Fruit fly (Drosophila melanogaster) whole organism, prepupa: Measurements from ENCODE around the gene udt.
A peak's percentile ranks its signal among the peaks of the same experiment; 100 is the strongest.

ENCODE experiments used
- Blimp-1 ChIP-seq: fragments of 200-800 bp; sonication (Bioruptor generic); optimal IDR thresholded peaks from 3 replicates; lab custom pipeline; 2017; ENCODE audit warnings: missing biosample characterization, missing genetic modification characterization, mild to moderate bottlenecking, moderate library complexity, missing genetic modification reagents
- CG10631 ChIP-seq: fragments of 200-800 bp; sonication (Bioruptor generic); optimal IDR thresholded peaks from 2 replicates; lab custom pipeline; 2016; ENCODE audit warnings: missing biosample characterization, missing genetic modification characterization
- CG10669 ChIP-seq: fragments of 200-800 bp; sonication (Bioruptor generic); optimal IDR thresholded peaks from 3 replicates; lab custom pipeline; 2018; ENCODE audit warnings: missing biosample characterization, mild to moderate bottlenecking, missing genetic modification characterization, moderate library complexity
- CG11902 ChIP-seq: fragments of 200-800 bp; sonication (Bioruptor generic); optimal IDR thresholded peaks from 3 replicates; lab custom pipeline; 2016; ENCODE audit warnings: missing biosample characterization, missing genetic modification characterization
- CG16779 ChIP-seq: fragments of 200-800 bp; sonication (Bioruptor generic); optimal IDR thresholded peaks from 3 replicates; lab custom pipeline; 2017; ENCODE audit warnings: missing biosample characterization, mild to moderate bottlenecking, missing genetic modification characterization
- CG3032 ChIP-seq: fragments of 200-800 bp; optimal IDR thresholded peaks from 2 replicates; lab custom pipeline; 2019; ENCODE audit warnings: missing biosample characterization, mild to moderate bottlenecking, missing genetic modification characterization, moderate library complexity
- CG32006 ChIP-seq: fragments of 200-800 bp; sonication (Bioruptor generic); optimal IDR thresholded peaks from 3 replicates; lab custom pipeline; 2017; ENCODE audit warnings: missing biosample characterization, mild to moderate bottlenecking, missing genetic modification characterization
- CG3919 ChIP-seq: fragments of 200-800 bp; sonication (Bioruptor generic); optimal IDR thresholded peaks from 3 replicates; lab custom pipeline; 2016; ENCODE audit warnings: missing biosample characterization, missing genetic modification characterization
- CG6163 ChIP-seq: fragments of 200-800 bp; sonication (Bioruptor generic); IDR thresholded peaks from 3 replicates; pipeline ENCODE4 v1.3.6; 2022; ENCODE audit warnings: missing biosample characterization, missing genetic modification characterization
- CG6276 ChIP-seq: fragments of 200-800 bp; sonication (Bioruptor generic); optimal IDR thresholded peaks from 2 replicates; lab custom pipeline; 2017; ENCODE audit warnings: missing biosample characterization, mild to moderate bottlenecking, missing genetic modification characterization
- CG6792 ChIP-seq: fragments of 200-800 bp; sonication (Bioruptor generic); optimal IDR thresholded peaks from 3 replicates; lab custom pipeline; 2016; ENCODE audit warnings: missing biosample characterization, missing genetic modification characterization
- CG6808 ChIP-seq: fragments of 200-800 bp; sonication (Bioruptor generic); optimal IDR thresholded peaks from 3 replicates; lab custom pipeline; 2017; ENCODE audit warnings: missing biosample characterization, missing genetic modification characterization, mild to moderate bottlenecking, moderate library complexity, missing genetic modification reagents
- CG8119 ChIP-seq: fragments of 200-800 bp; sonication (Bioruptor generic); IDR thresholded peaks from 3 replicates; pipeline ENCODE4 v1.3.6; 2022; ENCODE audit warnings: missing biosample characterization, missing genetic modification characterization
- CG8632 ChIP-seq: fragments of 200-800 bp; sonication (Bioruptor generic); optimal IDR thresholded peaks from 3 replicates; lab custom pipeline; 2016; ENCODE audit warnings: missing biosample characterization, missing genetic modification characterization
- Eip75B ChIP-seq: fragments of 200-800 bp; sonication (Bioruptor generic); optimal IDR thresholded peaks from 3 replicates; lab custom pipeline; 2016; ENCODE audit warnings: missing biosample characterization, missing genetic modification characterization
- Eip78C ChIP-seq: fragments of 200-800 bp; sonication (Bioruptor generic); peaks from one replicate; lab custom pipeline; 2016; ENCODE audit warnings: missing biosample characterization, missing genetic modification characterization
- Eip93F ChIP-seq: fragments of 200-800 bp; sonication (Bioruptor generic); optimal IDR thresholded peaks from 2 replicates; lab custom pipeline; 2016; ENCODE audit warnings: missing biosample characterization, mild to moderate bottlenecking, missing genetic modification characterization
- Ets21C ChIP-seq: fragments of 200-800 bp; sonication (Bioruptor generic); optimal IDR thresholded peaks from 3 replicates; lab custom pipeline; 2016; ENCODE audit warnings: missing biosample characterization, missing genetic modification characterization
- Ets96B ChIP-seq: fragments of 200-800 bp; optimal IDR thresholded peaks from 2 replicates; lab custom pipeline; 2019; ENCODE audit warnings: missing biosample characterization, mild to moderate bottlenecking, missing genetic modification characterization, moderate library complexity
- Gug ChIP-seq: fragments of 200-800 bp; sonication (Bioruptor generic); IDR thresholded peaks from 2 replicates; pipeline ENCODE4 v1.3.6; 2022; ENCODE audit warnings: missing biosample characterization, missing genetic modification characterization
- Hr38 ChIP-seq: sonication (Bioruptor generic); optimal IDR thresholded peaks from 2 replicates; lab custom pipeline; 2016; ENCODE audit warnings: missing biosample characterization, missing genetic modification characterization
- Hr39 ChIP-seq: fragments of 200-800 bp; sonication (Bioruptor generic); optimal IDR thresholded peaks from 2 replicates; lab custom pipeline; 2016; ENCODE audit warnings: missing biosample characterization, missing genetic modification characterization
- Hr4 ChIP-seq: fragments of 200-800 bp; sonication (Bioruptor generic); optimal IDR thresholded peaks from 3 replicates; lab custom pipeline; 2016; ENCODE audit warnings: missing biosample characterization, missing genetic modification characterization
- Lpt ChIP-seq: fragments of 200-800 bp; sonication (Bioruptor generic); optimal IDR thresholded peaks from 3 replicates; lab custom pipeline; 2016; ENCODE audit warnings: missing biosample characterization, missing genetic modification characterization
- Met ChIP-seq: fragments of 200-800 bp; sonication (Bioruptor generic); optimal IDR thresholded peaks from 3 replicates; lab custom pipeline; 2016; ENCODE audit warnings: missing biosample characterization, missing genetic modification characterization
- OdsH ChIP-seq: fragments of 200-800 bp; sonication (Bioruptor generic); optimal IDR thresholded peaks from 3 replicates; lab custom pipeline; 2016; ENCODE audit warnings: missing biosample characterization, missing genetic modification characterization
- Sox102F ChIP-seq: fragments of 200-800 bp; sonication (Bioruptor generic); optimal IDR thresholded peaks from 2 replicates; lab custom pipeline; 2016; ENCODE audit warnings: missing biosample characterization, mild to moderate bottlenecking, missing genetic modification characterization
- Sox15 ChIP-seq: fragments of 200-800 bp; sonication (Bioruptor generic); optimal IDR thresholded peaks from 3 replicates; lab custom pipeline; 2016; ENCODE audit warnings: missing biosample characterization, missing genetic modification characterization
- achi ChIP-seq: fragments of 200-800 bp; sonication (Bioruptor generic); optimal IDR thresholded peaks from 3 replicates; lab custom pipeline; 2016; ENCODE audit warnings: missing biosample characterization, missing genetic modification characterization
- acj6 ChIP-seq: fragments of 200-800 bp; sonication (Bioruptor generic); optimal IDR thresholded peaks from 3 replicates; lab custom pipeline; 2016; ENCODE audit warnings: missing biosample characterization, missing genetic modification characterization
- cyc ChIP-seq: fragments of 200-800 bp; sonication (Bioruptor generic); optimal IDR thresholded peaks from 3 replicates; lab custom pipeline; 2016; ENCODE audit warnings: missing biosample characterization, missing genetic modification characterization
- esn ChIP-seq: fragments of 200-800 bp; sonication (Bioruptor generic); optimal IDR thresholded peaks from 2 replicates; lab custom pipeline; 2016; ENCODE audit warnings: missing biosample characterization, mild to moderate bottlenecking, missing genetic modification characterization, moderate library complexity
- fd59A ChIP-seq: fragments of 200-800 bp; sonication (Bioruptor generic); optimal IDR thresholded peaks from 2 replicates; lab custom pipeline; 2017; ENCODE audit warnings: missing biosample characterization, mild to moderate bottlenecking, missing genetic modification characterization, missing genetic modification reagents
- fd85E ChIP-seq: fragments of 200-800 bp; sonication (Bioruptor generic); optimal IDR thresholded peaks from 3 replicates; lab custom pipeline; 2016; ENCODE audit warnings: missing biosample characterization, missing genetic modification characterization
- fkh ChIP-seq: fragments of 200-800 bp; sonication (Bioruptor generic); optimal IDR thresholded peaks from 3 replicates; lab custom pipeline; 2017; ENCODE audit warnings: missing biosample characterization, mild to moderate bottlenecking, missing genetic modification characterization, moderate library complexity
- lz ChIP-seq: fragments of 200-800 bp; sonication (Bioruptor generic); optimal IDR thresholded peaks from 3 replicates; lab custom pipeline; 2016; ENCODE audit warnings: missing biosample characterization, missing genetic modification characterization
- pdm3 ChIP-seq: fragments of 200-800 bp; sonication (Bioruptor generic); optimal IDR thresholded peaks from 3 replicates; lab custom pipeline; 2016; ENCODE audit warnings: missing biosample characterization, missing genetic modification characterization
- salr ChIP-seq, 2 experiments: fragments of 200-800 bp; sonication (Bioruptor generic); optimal IDR thresholded peaks; 3 replicates each; lab custom pipeline; 2016 to 2018; ENCODE audit warnings: missing biosample characterization in 2 of 2, missing genetic modification characterization in 2 of 2, mild to moderate bottlenecking in 1 of 2
- spab ChIP-seq: fragments of 200-800 bp; sonication (Bioruptor generic); optimal IDR thresholded peaks from 2 replicates; lab custom pipeline; 2017; ENCODE audit warnings: missing biosample characterization, mild to moderate bottlenecking, missing genetic modification characterization, missing genetic modification reagents
- ss ChIP-seq, 2 experiments: fragments of 200-800 bp; sonication (Bioruptor generic); optimal IDR thresholded peaks; 2 replicates in 1 of 2; 3 replicates in 1 of 2; lab custom pipeline; 2017 to 2018; ENCODE audit warnings: mild to moderate bottlenecking in 2 of 2, missing biosample characterization in 2 of 2, missing genetic modification characterization in 2 of 2, moderate library complexity in 1 of 2
- svp ChIP-seq: fragments of 200-800 bp; sonication (Bioruptor generic); peaks from one replicate; lab custom pipeline; 2016; ENCODE audit warnings: missing biosample characterization, missing genetic modification characterization
- topi ChIP-seq: fragments of 200-800 bp; sonication (Bioruptor generic); optimal IDR thresholded peaks from 3 replicates; lab custom pipeline; 2016; ENCODE audit warnings: missing biosample characterization, missing genetic modification characterization
- vri ChIP-seq: fragments of 200-800 bp; sonication (Bioruptor generic); optimal IDR thresholded peaks from 3 replicates; lab custom pipeline; 2016; ENCODE audit warnings: missing biosample characterization, mild to moderate bottlenecking, missing genetic modification characterization

The udt gene

DNA sequence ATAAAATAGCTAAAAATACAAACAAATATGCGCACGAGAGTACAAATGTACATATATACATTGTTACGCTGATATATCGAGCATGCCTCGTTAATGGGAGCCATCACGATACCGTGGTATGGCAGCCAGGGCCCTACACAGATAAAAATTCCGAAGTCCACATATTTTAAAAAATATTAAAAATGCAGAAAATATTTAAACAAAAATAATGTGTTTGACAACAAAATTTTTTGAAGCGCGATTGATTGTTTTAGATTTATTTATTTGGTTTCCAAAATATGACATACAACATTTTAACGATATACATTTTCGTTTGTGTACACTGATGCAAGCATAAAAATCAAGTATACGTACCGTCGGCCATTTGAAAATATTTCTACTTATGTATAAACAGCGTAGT, 36.3 kb downstream of the udt start (continued):
- peak; percentile 50 for TF ChIP-seq vri
- TF ChIP-seq Met (GFP tag; lab: Kevin White, UChicago), result peak; percentile 68
- no peak for TF ChIP-seq Blimp-1 (GFP tag; lab: Kevin White, UChicago)
- TF ChIP-seq CG6808, result peak; percentile 61
- TF ChIP-seq lz (GFP tag; lab: Kevin White, UChicago), result peak; percentile 59
- TF ChIP-seq Eip78C (GFP tag; lab: Kevin White, UChicago), result peak; percentile 93
- TF ChIP-seq Lpt, result peak; percentile 47
- TF ChIP-seq fd59A (GFP tag; lab: Kevin White, UChicago), result peak; percentile 20
- TF ChIP-seq esn (GFP tag; lab: Kevin White, UChicago), result peak; percentile 78
- TF ChIP-seq CG3919, result peak; percentile 65
- TF ChIP-seq Sox15 (GFP tag; lab: Kevin White, UChicago), result peak; percentile 43
- TF ChIP-seq Hr39 (GFP tag; lab: Kevin White, UChicago), result peak; percentile 65
- peak; percentile 54 for TF ChIP-seq CG3032 (tag; lab: Kevin White, UChicago)
- TF ChIP-seq Sox102F (GFP tag; lab: Kevin White, UChicago), result peak; percentile 69
- TF ChIP-seq CG32006 (GFP tag; lab: Kevin White, UChicago), result peak; percentile 84
- peak; percentile 4 for TF ChIP-seq CG16779 (tag; lab: Kevin White, UChicago)
- TF ChIP-seq fd85E (GFP tag; lab: Kevin White, UChicago), result peak; percentile 20
- TF ChIP-seq CG10669 (GFP tag; lab: Kevin White, UChicago), result peak; percentile 55
- TF ChIP-seq CG6276 (GFP tag; lab: Kevin White, UChicago), result peak; percentile 75
- peak; percentile 81 for TF ChIP-seq Gug (GFP tag; lab: Robert Waterston, UW)
- peak; percentile 52 for TF ChIP-seq cyc
- peak in 1 of 2 experiments; percentile 49 for TF ChIP-seq ss (GFP tag; optimal IDR thresholded peaks at IDR 0.05; lab: Kevin White, UChicago)
- peak; percentile 76 for TF ChIP-seq OdsH (GFP tag; lab: Kevin White, UChicago)

DNA sequence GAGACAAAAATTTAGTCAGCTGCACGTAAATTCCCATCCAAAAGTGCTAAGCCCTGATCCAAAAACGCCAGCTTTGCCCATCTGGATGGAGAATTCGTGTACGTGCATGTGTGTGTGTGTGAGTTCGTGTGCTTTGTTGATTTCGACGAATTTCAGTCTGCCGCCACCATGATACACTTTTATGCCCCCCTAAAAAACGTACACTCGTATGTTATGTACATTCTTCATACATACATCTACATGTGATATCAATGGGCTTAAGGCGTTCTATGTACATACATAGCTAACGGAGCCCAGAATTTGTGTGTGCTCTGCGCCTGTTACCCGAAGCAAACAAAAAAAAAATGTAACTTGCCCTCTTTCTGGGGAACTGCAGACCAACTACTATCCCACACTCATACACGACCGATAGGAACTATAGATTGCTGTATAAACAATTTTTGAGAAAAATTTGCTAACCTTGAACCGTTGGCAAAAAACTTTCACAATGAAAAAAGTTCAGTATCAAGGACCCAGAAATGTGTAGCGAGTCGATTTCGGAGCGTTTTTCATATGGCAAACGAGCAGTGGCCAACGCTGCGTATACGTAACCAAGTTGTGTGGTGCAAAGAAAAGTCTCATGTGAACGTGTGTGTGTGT, 37.2 kb downstream of the udt start:
- no peak for TF ChIP-seq CG8119 (GFP tag; lab: Robert Waterston, UW)
- TF ChIP-seq CG6163 (GFP tag; lab: Robert Waterston, UW), result no peak
- no peak for TF ChIP-seq CG11902 (GFP tag; lab: Kevin White, UChicago)
- no peak for TF ChIP-seq Hr39 (GFP tag; lab: Kevin White, UChicago)
- TF ChIP-seq fd59A (GFP tag; lab: Kevin White, UChicago), result no peak
- TF ChIP-seq CG6792, result no peak
- peak; percentile 74 for TF ChIP-seq svp (GFP tag; lab: Kevin White, UChicago)
- TF ChIP-seq CG8632 (GFP tag; lab: Kevin White, UChicago), result no peak
- TF ChIP-seq ss (GFP tag; optimal IDR thresholded peaks at IDR 0.05; lab: Kevin White, UChicago), result no peak
- peak; percentile 44 for TF ChIP-seq vri
- peak; percentile 92 for TF ChIP-seq fkh
- no peak for TF ChIP-seq Eip93F (GFP tag; lab: Kevin White, UChicago)
- TF ChIP-seq Hr4 (GFP tag; lab: Kevin White, UChicago), result no peak
- no peak for TF ChIP-seq Ets21C (GFP tag; lab: Kevin White, UChicago)
- TF ChIP-seq Sox15 (GFP tag; lab: Kevin White, UChicago), result no peak
- no peak for TF ChIP-seq Sox102F (GFP tag; lab: Kevin White, UChicago)
- TF ChIP-seq pdm3 (GFP tag; lab: Kevin White, UChicago), result no peak
- no peak for TF ChIP-seq spab
- no peak for TF ChIP-seq achi (GFP tag; lab: Kevin White, UChicago)
- no peak for TF ChIP-seq topi (GFP tag; lab: Kevin White, UChicago)
- peak; percentile 42 for TF ChIP-seq Eip78C (GFP tag; lab: Kevin White, UChicago)
- no peak for TF ChIP-seq CG10669 (GFP tag; lab: Kevin White, UChicago)
- no peak for TF ChIP-seq CG10631 (GFP tag; lab: Kevin White, UChicago)
- TF ChIP-seq Blimp-1 (GFP tag; lab: Kevin White, UChicago), result no peak
- no peak for TF ChIP-seq Eip75B (GFP tag; lab: Kevin White, UChicago)
- TF ChIP-seq salr (GFP tag; optimal IDR thresholded peaks at IDR 0.05; lab: Kevin White, UChicago), result no peak
- no peak for TF ChIP-seq fd85E (GFP tag; lab: Kevin White, UChicago)
- TF ChIP-seq Ets96B (tag; lab: Kevin White, UChicago), result no peak
- no peak for TF ChIP-seq acj6 (GFP tag; lab: Kevin White, UChicago)
- TF ChIP-seq Hr38 (GFP tag; lab: Kevin White, UChicago), result no peak
